Worm (Caenorhabditis elegans) whole organism, mixed stage, embryonic: ENCODE measurements around the gene F54F7.2.

Experiments
- M03D4.4 ChIP-seq: sonication (generic microtip); optimal IDR thresholded peaks from 2 replicates; lab custom pipeline; 2017; ENCODE audit warnings: mild to moderate bottlenecking, missing genetic modification characterization, missing compliant biosample characterization
- bed-3 ChIP-seq: fragments of 200-800 bp; sonication (Bioruptor generic); optimal IDR thresholded peaks from 3 replicates; lab custom pipeline; 2018; ENCODE audit warnings: mild to moderate bottlenecking, missing genetic modification characterization, moderate library complexity, missing compliant biosample characterization
- blmp-1 ChIP-seq: fragments of 150-350 bp; optimal IDR thresholded peaks from 2 replicates; lab custom pipeline; 2014; ENCODE audit warnings: missing biosample characterization, missing genetic modification characterization
- ceh-39 ChIP-seq: fragments of 150-350 bp; optimal IDR thresholded peaks from 2 replicates; lab custom pipeline; 2014; ENCODE audit warnings: missing biosample characterization, missing genetic modification characterization
- ceh-43 ChIP-seq: fragments of 200-800 bp; sonication (Bioruptor generic); optimal IDR thresholded peaks from 2 replicates; lab custom pipeline; 2018; ENCODE audit warnings: mild to moderate bottlenecking, missing genetic modification characterization, moderate library complexity, missing compliant biosample characterization
- ceh-83 ChIP-seq: fragments of 200-800 bp; sonication (Bioruptor generic); optimal IDR thresholded peaks from 2 replicates; lab custom pipeline; 2018; ENCODE audit warnings: mild to moderate bottlenecking, missing genetic modification characterization, missing compliant biosample characterization
- ces-1 ChIP-seq: fragments of 150-350 bp; optimal IDR thresholded peaks from 2 replicates; lab custom pipeline; 2014; ENCODE audit warnings: missing biosample characterization, missing genetic modification reagents, missing genetic modification characterization
- cnd-1 ChIP-seq: fragments of 200-800 bp; sonication (Bioruptor generic); optimal IDR thresholded peaks from 2 replicates; lab custom pipeline; 2018; ENCODE audit warnings: mild to moderate bottlenecking, missing genetic modification characterization, missing compliant biosample characterization
- drap-1 ChIP-seq: fragments of 200-800 bp; sonication (Bioruptor generic); optimal IDR thresholded peaks from 3 replicates; lab custom pipeline; 2018; ENCODE audit warnings: mild to moderate bottlenecking, missing genetic modification characterization, missing compliant biosample characterization
- elt-1 ChIP-seq: sonication (generic microtip); optimal IDR thresholded peaks from 2 replicates; lab custom pipeline; 2017; ENCODE audit warnings: missing genetic modification characterization, mild to moderate bottlenecking, missing compliant biosample characterization, antibody characterized with exemption, moderate library complexity, borderline replicate concordance; ENCODE audit not compliant: insufficient read depth
- elt-3 ChIP-seq: fragments of 150-350 bp; optimal IDR thresholded peaks from 2 replicates; lab custom pipeline; 2014; ENCODE audit warnings: missing biosample characterization, missing genetic modification characterization
- flh-1 ChIP-seq: fragments of 200-800 bp; sonication (Bioruptor generic); optimal IDR thresholded peaks from 2 replicates; lab custom pipeline; 2018; ENCODE audit warnings: mild to moderate bottlenecking, missing genetic modification characterization, moderate library complexity, missing compliant biosample characterization
- ham-2 ChIP-seq: fragments of 200-800 bp; sonication (Bioruptor generic); optimal IDR thresholded peaks from 2 replicates; lab custom pipeline; 2018; ENCODE audit warnings: mild to moderate bottlenecking, missing genetic modification characterization, missing compliant biosample characterization
- hlh-1 ChIP-seq: fragments of 150-350 bp; optimal IDR thresholded peaks from 2 replicates; lab custom pipeline; 2014; ENCODE audit warnings: missing biosample characterization, missing genetic modification reagents, missing genetic modification characterization
- lin-13 ChIP-seq: fragments of 150-350 bp; optimal IDR thresholded peaks from 2 replicates; lab custom pipeline; 2014; ENCODE audit warnings: missing biosample characterization, missing genetic modification characterization
- lin-32 ChIP-seq: fragments of 200-800 bp; sonication (Bioruptor generic); optimal IDR thresholded peaks from 2 replicates; lab custom pipeline; 2018; ENCODE audit warnings: mild to moderate bottlenecking, missing genetic modification characterization, missing compliant biosample characterization
- lsy-2 ChIP-seq: fragments of 150-350 bp; optimal IDR thresholded peaks from 2 replicates; lab custom pipeline; 2014; ENCODE audit warnings: missing biosample characterization, missing genetic modification characterization
- mab-5 ChIP-seq: fragments of 150-350 bp; optimal IDR thresholded peaks from 2 replicates; lab custom pipeline; 2014; ENCODE audit warnings: missing biosample characterization, missing genetic modification characterization
- mls-2 ChIP-seq: sonication (generic microtip); optimal IDR thresholded peaks from 2 replicates; lab custom pipeline; 2016; ENCODE audit warnings: mild to moderate bottlenecking, missing genetic modification characterization, moderate library complexity, missing compliant biosample characterization
- nhr-12 ChIP-seq: fragments of 150-350 bp; optimal IDR thresholded peaks from 2 replicates; lab custom pipeline; 2014; ENCODE audit warnings: missing biosample characterization, missing genetic modification characterization
- nhr-2 ChIP-seq: fragments of 150-350 bp; optimal IDR thresholded peaks from 2 replicates; lab custom pipeline; 2014; ENCODE audit warnings: missing biosample characterization, missing genetic modification characterization
- nhr-28 ChIP-seq: fragments of 150-350 bp; optimal IDR thresholded peaks from 2 replicates; lab custom pipeline; 2014; ENCODE audit warnings: missing biosample characterization, missing genetic modification characterization
- pha-4 ChIP-seq: fragments of 150-350 bp; optimal IDR thresholded peaks from 2 replicates; lab custom pipeline; 2018; ENCODE audit warnings: missing biosample characterization, missing genetic modification reagents, missing genetic modification characterization
- sem-2 ChIP-seq: fragments of 200-800 bp; sonication (Bioruptor generic); optimal IDR thresholded peaks from 2 replicates; lab custom pipeline; 2018; ENCODE audit warnings: mild to moderate bottlenecking, missing genetic modification characterization, missing compliant biosample characterization
- snpc-4 ChIP-seq: fragments of 150-350 bp; optimal IDR thresholded peaks from 2 replicates; lab custom pipeline; 2014; ENCODE audit warnings: missing biosample characterization, missing genetic modification characterization
- tbx-8 ChIP-seq: fragments of 200-800 bp; sonication (Bioruptor generic); optimal IDR thresholded peaks from 2 replicates; lab custom pipeline; 2018; ENCODE audit warnings: mild to moderate bottlenecking, missing genetic modification characterization, moderate library complexity, missing compliant biosample characterization
- unc-120 ChIP-seq: sonication (generic microtip); optimal IDR thresholded peaks from 2 replicates; lab custom pipeline; 2017; ENCODE audit warnings: missing genetic modification characterization, missing compliant biosample characterization; ENCODE audit not compliant: poor library complexity, severe bottlenecking
- unc-39 ChIP-seq: fragments of 150-350 bp; optimal IDR thresholded peaks from 2 replicates; lab custom pipeline; 2014; ENCODE audit warnings: missing biosample characterization, missing genetic modification characterization
- unc-62 ChIP-seq: fragments of 150-350 bp; optimal IDR thresholded peaks from 2 replicates; lab custom pipeline; 2014; ENCODE audit warnings: missing biosample characterization, missing genetic modification reagents, missing genetic modification characterization
- zip-8 ChIP-seq: fragments of 150-350 bp; optimal IDR thresholded peaks from 2 replicates; lab custom pipeline; 2014; ENCODE audit warnings: missing biosample characterization, missing genetic modification characterization
- ztf-11 ChIP-seq: fragments of 150-350 bp; optimal IDR thresholded peaks from 2 replicates; lab custom pipeline; 2014; ENCODE audit warnings: missing biosample characterization, missing genetic modification characterization

Gene F54F7.2

ce11 chrX:11870393-11870792 is 26.9 kb downstream of the F54F7.2 start:
- no peak for TF ChIP-seq lsy-2 (tag; lab: Kevin White, UChicago)
- no peak for TF ChIP-seq mab-5 (tag; lab: Kevin White, UChicago)
- no peak for TF ChIP-seq unc-120
- no peak for TF ChIP-seq nhr-2 (tag; lab: Kevin White, UChicago)
- no peak for TF ChIP-seq lin-32 (GFP tag; lab: Kevin White, UChicago)
- TF ChIP-seq snpc-4 (tag; lab: Kevin White, UChicago), result no peak
- TF ChIP-seq elt-1 (tag; lab: Kevin White, UChicago), result no peak
- no peak for TF ChIP-seq ztf-11 (tag; lab: Kevin White, UChicago)
- no peak for TF ChIP-seq ceh-39
- no peak for TF ChIP-seq pha-4
- TF ChIP-seq unc-39, result no peak
- no peak for TF ChIP-seq nhr-12 (tag; lab: Kevin White, UChicago)
- no peak for TF ChIP-seq bed-3 (GFP tag; lab: Kevin White, UChicago)

- TF ChIP-seq M03D4.4 (tag; lab: Kevin White, UChicago) (no peak), nhr-2 (tag; lab: Kevin White, UChicago) (no peak), ceh-83 (peak; percentile 4), hlh-1 (tag; lab: Kevin White, UChicago) (no peak)
Observed at ce11 chrX:11872210-11872609, 28.7 kb downstream of the F54F7.2 start.

ce11 chrX:11875260-11875659 is 31.8 kb downstream of the F54F7.2 start, which contains the start of gene Y62H9A.1:
Gene Y62H9A.1 (plus strand): TSS chrX:11875541.
- TF ChIP-seq flh-1 (GFP tag; lab: Kevin White, UChicago) (no peak), bed-3 (GFP tag; lab: Kevin White, UChicago) (no peak), tbx-8 (GFP tag; lab: Kevin White, UChicago) (no peak), lsy-2 (tag; lab: Kevin White, UChicago) (no peak), pha-4 (no peak), ham-2 (GFP tag; lab: Kevin White, UChicago) (no peak), sem-2 (GFP tag; lab: Kevin White, UChicago) (no peak), mls-2 (tag; lab: Kevin White, UChicago) (no peak), unc-62 (no peak), ceh-39 (no peak), ceh-83 (no peak), nhr-2 (tag; lab: Kevin White, UChicago) (no peak), unc-39 (no peak), elt-3 (tag; lab: Kevin White, UChicago) (no peak), mab-5 (tag; lab: Kevin White, UChicago) (no peak), ceh-43 (GFP tag; lab: Kevin White, UChicago) (no peak), cnd-1 (tag; lab: Kevin White, UChicago) (no peak), snpc-4 (tag; lab: Kevin White, UChicago) (no peak), hlh-1 (tag; lab: Kevin White, UChicago) (no peak), blmp-1 (tag; lab: Kevin White, UChicago) (no peak)

ce11 chrX:11878109-11878508 is 34.6 kb downstream of the F54F7.2 start, which contains the start of gene Y62H9A.2:
Gene Y62H9A.2 (minus strand): TSS chrX:11878209.
- TF ChIP-seq nhr-28 (tag; lab: Kevin White, UChicago) (no peak), ham-2 (GFP tag; lab: Kevin White, UChicago) (no peak), ceh-43 (GFP tag; lab: Kevin White, UChicago) (no peak), lin-13 (tag; lab: Kevin White, UChicago) (no peak), ceh-83 (no peak), bed-3 (GFP tag; lab: Kevin White, UChicago) (no peak), unc-120 (no peak), hlh-1 (tag; lab: Kevin White, UChicago) (no peak), pha-4 (no peak), ces-1 (no peak), blmp-1 (tag; lab: Kevin White, UChicago) (no peak), cnd-1 (tag; lab: Kevin White, UChicago) (no peak), snpc-4 (tag; lab: Kevin White, UChicago) (no peak), nhr-2 (tag; lab: Kevin White, UChicago) (no peak), ztf-11 (tag; lab: Kevin White, UChicago) (no peak), tbx-8 (GFP tag; lab: Kevin White, UChicago) (no peak), zip-8 (no peak), unc-39 (no peak)

ce11 chrX:11879871-11880270 is 36.4 kb downstream of the F54F7.2 start, which contains the start of the genes Y62H9A.3 and Y62H9A.4:
Gene Y62H9A.3 (minus strand): TSS chrX:11879971.
Gene Y62H9A.4 (plus strand): TSS chrX:11880126.
- no peak for TF ChIP-seq ceh-43 (GFP tag; lab: Kevin White, UChicago)
- TF ChIP-seq elt-1 (tag; lab: Kevin White, UChicago), result no peak
- TF ChIP-seq unc-39, result no peak
- TF ChIP-seq flh-1 (GFP tag; lab: Kevin White, UChicago), result no peak
- TF ChIP-seq bed-3 (GFP tag; lab: Kevin White, UChicago), result no peak
- no peak for TF ChIP-seq mab-5 (tag; lab: Kevin White, UChicago)
- no peak for TF ChIP-seq M03D4.4 (tag; lab: Kevin White, UChicago)
- TF ChIP-seq ces-1, result no peak
- TF ChIP-seq drap-1, result no peak
- TF ChIP-seq unc-120, result no peak
- no peak for TF ChIP-seq zip-8
